Fruit fly (Drosophila melanogaster) whole organism, pupa: ENCODE measurements around the gene TwdlB.
A peak's percentile ranks its signal among the peaks of the same experiment; 100 is the strongest.

Experiments
- CG10348 ChIP-seq: fragments of 200-800 bp; sonication (Bioruptor generic); IDR thresholded peaks from 2 replicates; pipeline ENCODE4 v1.3.6; 2022; ENCODE audit warnings: missing biosample characterization, missing genetic modification characterization
- CG12605 ChIP-seq: fragments of 200-800 bp; sonication (Bioruptor generic); IDR thresholded peaks from 2 replicates; pipeline ENCODE4 v1.3.6; 2022; ENCODE audit warnings: missing biosample characterization, missing genetic modification characterization
- CG13204 ChIP-seq: fragments of 200-800 bp; sonication (Bioruptor generic); optimal IDR thresholded peaks from 2 replicates; lab custom pipeline; 2018; ENCODE audit warnings: missing biosample characterization, mild to moderate bottlenecking, missing genetic modification characterization, moderate library complexity
- CG14655 ChIP-seq: fragments of 200-800 bp; sonication (Bioruptor generic); optimal IDR thresholded peaks from 3 replicates; lab custom pipeline; 2017; ENCODE audit warnings: mild to moderate bottlenecking, missing biosample characterization, missing genetic modification reagents, missing genetic modification characterization
- CG15710 ChIP-seq: fragments of 200-800 bp; sonication (Bioruptor generic); optimal IDR thresholded peaks from 2 replicates; lab custom pipeline; 2018; ENCODE audit warnings: missing biosample characterization, mild to moderate bottlenecking, missing genetic modification characterization, moderate library complexity
- CG17806 ChIP-seq: fragments of 200-800 bp; sonication (Bioruptor generic); optimal IDR thresholded peaks from 2 replicates; lab custom pipeline; 2018; ENCODE audit warnings: missing biosample characterization, mild to moderate bottlenecking, missing genetic modification characterization, moderate library complexity
- CG32121 ChIP-seq: fragments of 200-800 bp; sonication (Bioruptor generic); IDR thresholded peaks from 2 replicates; pipeline ENCODE4 v1.3.6; 2022; ENCODE audit warnings: missing biosample characterization, missing genetic modification characterization
- CG34367 ChIP-seq: fragments of 200-800 bp; sonication (Bioruptor generic); optimal IDR thresholded peaks from 2 replicates; lab custom pipeline; 2018; ENCODE audit warnings: missing biosample characterization, mild to moderate bottlenecking, missing genetic modification characterization
- CG4496 ChIP-seq: fragments of 200-800 bp; sonication (Bioruptor generic); IDR thresholded peaks from 3 replicates; pipeline ENCODE4 v1.3.6; 2022; ENCODE audit warnings: missing biosample characterization, missing genetic modification characterization
- CG8159 ChIP-seq: fragments of 200-800 bp; sonication (Bioruptor generic); optimal IDR thresholded peaks from 3 replicates; lab custom pipeline; 2018; ENCODE audit warnings: missing biosample characterization, mild to moderate bottlenecking, missing genetic modification characterization, moderate library complexity
- CG8301 ChIP-seq: fragments of 200-800 bp; sonication (Bioruptor generic); optimal IDR thresholded peaks from 2 replicates; lab custom pipeline; 2018; ENCODE audit warnings: missing biosample characterization, mild to moderate bottlenecking, missing genetic modification characterization
- CG9948 ChIP-seq: fragments of 200-800 bp; sonication (Bioruptor generic); optimal IDR thresholded peaks from 2 replicates; lab custom pipeline; 2018; ENCODE audit warnings: missing biosample characterization, mild to moderate bottlenecking, missing genetic modification characterization, moderate library complexity
- D1 ChIP-seq: fragments of 200-800 bp; sonication (Bioruptor generic); optimal IDR thresholded peaks from 2 replicates; lab custom pipeline; 2018; ENCODE audit warnings: missing biosample characterization, mild to moderate bottlenecking, missing genetic modification characterization, moderate library complexity
- EcR ChIP-seq: fragments of 200-800 bp; sonication (Bioruptor generic); optimal IDR thresholded peaks from 3 replicates; lab custom pipeline; 2019; ENCODE audit warnings: missing biosample characterization, missing genetic modification characterization, mild to moderate bottlenecking, moderate library complexity, missing genetic modification reagents
- Ets98B ChIP-seq: fragments of 200-800 bp; sonication (Bioruptor generic); IDR thresholded peaks from 2 replicates; pipeline ENCODE4 v1.3.6; 2022; ENCODE audit warnings: missing biosample characterization, missing genetic modification characterization
- Pif1A ChIP-seq: fragments of 200-800 bp; sonication (Bioruptor generic); optimal IDR thresholded peaks from 3 replicates; lab custom pipeline; 2016; ENCODE audit warnings: missing biosample characterization, missing genetic modification characterization
- Pif1B ChIP-seq: fragments of 200-800 bp; sonication (Bioruptor generic); optimal IDR thresholded peaks from 3 replicates; lab custom pipeline; 2016; ENCODE audit warnings: missing biosample characterization, missing genetic modification characterization
- Snoo ChIP-seq: fragments of 200-800 bp; sonication (Bioruptor generic); optimal IDR thresholded peaks from 3 replicates; lab custom pipeline; 2017; ENCODE audit warnings: missing biosample characterization, mild to moderate bottlenecking, missing genetic modification characterization, inconsistent platforms
- fd96Ca ChIP-seq: fragments of 200-800 bp; sonication (Bioruptor generic); IDR thresholded peaks from 3 replicates; pipeline ENCODE4 v1.3.6; 2022; ENCODE audit warnings: missing biosample characterization, missing genetic modification characterization
- gl ChIP-seq: fragments of 200-800 bp; sonication (Bioruptor generic); optimal IDR thresholded peaks from 2 replicates; lab custom pipeline; 2018; ENCODE audit warnings: missing biosample characterization, mild to moderate bottlenecking, missing genetic modification characterization
- rn ChIP-seq: fragments of 200-800 bp; sonication (Bioruptor generic); IDR thresholded peaks from 2 replicates; pipeline ENCODE4 v1.3.6; 2022; ENCODE audit warnings: missing biosample characterization, missing genetic modification characterization

TwdlB gene

dm6 chr3R:26623493-26623956 lies at the start of gene TwdlB:
TSS of gene TwdlB (minus strand) at chr3R:26623543.
- TF ChIP-seq CG15710 (tag; lab: Kevin White, UChicago) (no peak), CG34367 (no peak), Pif1B (GFP tag; lab: Kevin White, UChicago) (no peak), D1 (no peak), fd96Ca (no peak), CG8301 (tag; lab: Kevin White, UChicago) (no peak), Ets98B (GFP tag; lab: Robert Waterston, UW) (no peak), CG9948 (tag; lab: Kevin White, UChicago) (no peak), CG14655 (GFP tag; lab: Kevin White, UChicago) (no peak), CG4496 (GFP tag; lab: Robert Waterston, UW) (no peak), EcR (GFP tag; lab: Kevin White, UChicago) (no peak), CG12605 (GFP tag; lab: Robert Waterston, UW) (no peak), Pif1A (GFP tag; lab: Kevin White, UChicago) (no peak), CG8159 (tag; lab: Kevin White, UChicago) (no peak), rn (GFP tag; lab: Robert Waterston, UW) (no peak), CG17806 (tag; lab: Kevin White, UChicago) (no peak), gl (no peak), CG32121 (GFP tag; lab: Robert Waterston, UW) (no peak), Snoo (tag; lab: Kevin White, UChicago) (no peak), CG10348 (GFP tag; lab: Robert Waterston, UW) (no peak)

dm6 chr3R:26671525-26672132 lies 48.3 kb upstream of the TwdlB start:
- TF ChIP-seq CG8159 (tag; lab: Kevin White, UChicago) (peak; percentile 6), EcR (GFP tag; lab: Kevin White, UChicago) (no peak), CG8301 (tag; lab: Kevin White, UChicago) (no peak), gl (no peak), CG13204 (GFP tag; lab: Kevin White, UChicago) (no peak), CG14655 (GFP tag; lab: Kevin White, UChicago) (peak; percentile 15)
- TF ChIP-seq, all 21 proteins: peak for 2

- TF ChIP-seq CG32121 (GFP tag; lab: Robert Waterston, UW) (no peak), CG12605 (GFP tag; lab: Robert Waterston, UW) (no peak), CG17806 (tag; lab: Kevin White, UChicago) (no peak), D1 (no peak), Snoo (tag; lab: Kevin White, UChicago) (no peak), CG8159 (tag; lab: Kevin White, UChicago) (no peak), CG15710 (tag; lab: Kevin White, UChicago) (no peak), Pif1A (GFP tag; lab: Kevin White, UChicago) (no peak), CG4496 (GFP tag; lab: Robert Waterston, UW) (no peak), Pif1B (GFP tag; lab: Kevin White, UChicago) (no peak), CG9948 (tag; lab: Kevin White, UChicago) (no peak), EcR (GFP tag; lab: Kevin White, UChicago) (no peak), gl (no peak), fd96Ca (no peak), CG34367 (no peak)
Observed at dm6 chr3R:26670277-26670676, 46.9 kb upstream of the TwdlB start.

dm6 chr3R:26656140-26656539 lies 32.8 kb upstream of the TwdlB start, which contains the start of gene Tb:
TSS of gene Tb (plus strand) at chr3R:26656440.
- TF ChIP-seq CG17806 (tag; lab: Kevin White, UChicago) = no peak
- no peak for TF ChIP-seq CG13204 (GFP tag; lab: Kevin White, UChicago)
- no peak for TF ChIP-seq CG8301 (tag; lab: Kevin White, UChicago)
- no peak for TF ChIP-seq CG34367
- TF ChIP-seq, all 21 proteins: peak for 0

- no peak for TF ChIP-seq CG9948 (tag; lab: Kevin White, UChicago)
- no peak for TF ChIP-seq D1
- TF ChIP-seq CG14655 (GFP tag; lab: Kevin White, UChicago) = no peak
- TF ChIP-seq Snoo (tag; lab: Kevin White, UChicago) = no peak
- no peak for TF ChIP-seq CG12605 (GFP tag; lab: Robert Waterston, UW)
- TF ChIP-seq CG17806 (tag; lab: Kevin White, UChicago) = no peak
Observed at dm6 chr3R:26655416-26655945, 32.1 kb upstream of the TwdlB start.

dm6 chr3R:26654594-26654993 lies 31.3 kb upstream of the TwdlB start:
- TF ChIP-seq CG10348 (GFP tag; lab: Robert Waterston, UW) = no peak
- TF ChIP-seq CG8159 (tag; lab: Kevin White, UChicago) = peak; percentile 6
- TF ChIP-seq CG32121 (GFP tag; lab: Robert Waterston, UW) = no peak
- TF ChIP-seq CG34367 = no peak
- no peak for TF ChIP-seq CG8301 (tag; lab: Kevin White, UChicago)
- TF ChIP-seq gl = no peak
- peak; percentile 70; the same call in 2 of the 3 replicates for TF ChIP-seq fd96Ca
- TF ChIP-seq CG9948 (tag; lab: Kevin White, UChicago) = no peak
- TF ChIP-seq rn (GFP tag; lab: Robert Waterston, UW) = no peak
- TF ChIP-seq CG17806 (tag; lab: Kevin White, UChicago) = no peak
- TF ChIP-seq CG13204 (GFP tag; lab: Kevin White, UChicago) = no peak
- TF ChIP-seq Snoo (tag; lab: Kevin White, UChicago) = no peak
- TF ChIP-seq CG14655 (GFP tag; lab: Kevin White, UChicago) = peak; percentile 41
- TF ChIP-seq CG12605 (GFP tag; lab: Robert Waterston, UW) = no peak
- peak; percentile 42; the same call in 1 of the 3 replicates for TF ChIP-seq CG4496 (GFP tag; lab: Robert Waterston, UW)
- TF ChIP-seq CG15710 (tag; lab: Kevin White, UChicago) = no peak
- no peak; the same call in 1 of the 2 replicates for TF ChIP-seq Ets98B (GFP tag; lab: Robert Waterston, UW)
- TF ChIP-seq Pif1B (GFP tag; lab: Kevin White, UChicago) = no peak
- peak; percentile 4 for TF ChIP-seq Pif1A (GFP tag; lab: Kevin White, UChicago)
- TF ChIP-seq EcR (GFP tag; lab: Kevin White, UChicago) = no peak
- TF ChIP-seq D1 = no peak
